Worm (Caenorhabditis elegans) whole organism, midembryonic: ENCODE measurements around the gene ptr-1.

Source experiments
- T22C8.4 ChIP-seq: fragments of 200-800 bp; sonication (Bioruptor generic); IDR thresholded peaks from 2 replicates; pipeline ENCODE4 v1.3.6; 2022; ENCODE audit warnings: missing genetic modification characterization, missing compliant biosample characterization
- cog-1 ChIP-seq: sonication (generic microtip); optimal IDR thresholded peaks from 2 replicates; lab custom pipeline; 2016; ENCODE audit warnings: missing genetic modification characterization, missing compliant biosample characterization
- flt-1 ChIP-seq: fragments of 200-800 bp; sonication (Bioruptor generic); IDR thresholded peaks from 2 replicates; pipeline ENCODE4 v1.3.6; 2022; ENCODE audit warnings: missing genetic modification characterization, missing compliant biosample characterization
- klf-2 ChIP-seq: fragments of 200-800 bp; sonication (Bioruptor generic); conservative IDR thresholded peaks from 2 replicates; pipeline ENCODE4 v1.3.6; 2022; ENCODE audit warnings: missing genetic modification reagents, missing genetic modification characterization, missing compliant biosample characterization
- med-1 ChIP-seq: sonication (generic microtip); optimal IDR thresholded peaks from 2 replicates; lab custom pipeline; 2017; ENCODE audit warnings: missing genetic modification characterization, mild to moderate bottlenecking, missing compliant biosample characterization, antibody characterized with exemption, missing genetic modification reagents; ENCODE audit not compliant: insufficient read depth
- ref-1 ChIP-seq: fragments of 200-800 bp; sonication (Bioruptor generic); conservative IDR thresholded peaks from 2 replicates; pipeline ENCODE4 v1.3.6; 2022; ENCODE audit warnings: missing genetic modification reagents, missing genetic modification characterization, missing compliant biosample characterization
- tab-1 ChIP-seq: fragments of 200-800 bp; sonication (Bioruptor generic); IDR thresholded peaks from 2 replicates; pipeline ENCODE4 v1.3.6; 2022; ENCODE audit warnings: missing genetic modification characterization, missing compliant biosample characterization
- ztf-23 ChIP-seq: fragments of 200-800 bp; sonication (Bioruptor generic); IDR thresholded peaks from 2 replicates; pipeline ENCODE4 v1.3.6; 2022; ENCODE audit warnings: missing genetic modification reagents, missing genetic modification characterization, missing compliant biosample characterization
- ztf-29 ChIP-seq: fragments of 200-800 bp; sonication (Bioruptor generic); IDR thresholded peaks from 2 replicates; pipeline ENCODE4 v1.3.6; 2022; ENCODE audit warnings: missing genetic modification reagents, missing genetic modification characterization, missing compliant biosample characterization

ptr-1 gene

ce11 chrV:9191406-9191805 lies 9.9 kb upstream of the ptr-1 start, which contains the start of gene sphr-1:
Gene sphr-1 (plus strand): TSS chrV:9191610.
- TF ChIP-seq med-1 (GFP tag; lab: Kevin White, UChicago) (no peak), flt-1 (GFP tag; lab: Robert Waterston, UW) (no peak)

- TF ChIP-seq ztf-29 (GFP tag; lab: Robert Waterston, UW) (no peak), ref-1 (GFP tag; lab: Robert Waterston, UW) (no peak), tab-1 (GFP tag; lab: Robert Waterston, UW) (no peak), cog-1 (tag; lab: Kevin White, UChicago) (no peak), klf-2 (GFP tag; lab: Robert Waterston, UW) (no peak), flt-1 (GFP tag; lab: Robert Waterston, UW) (no peak), med-1 (GFP tag; lab: Kevin White, UChicago) (no peak)
These were observed 4.5 kb upstream of the ptr-1 start for ce11 chrV:9186028-9186427.

- TF ChIP-seq ztf-23 (no peak), ref-1 (GFP tag; lab: Robert Waterston, UW) (no peak), klf-2 (GFP tag; lab: Robert Waterston, UW) (no peak), flt-1 (GFP tag; lab: Robert Waterston, UW) (no peak), ztf-29 (GFP tag; lab: Robert Waterston, UW) (no peak), tab-1 (GFP tag; lab: Robert Waterston, UW) (no peak), med-1 (GFP tag; lab: Kevin White, UChicago) (no peak), cog-1 (tag; lab: Kevin White, UChicago) (no peak), T22C8.4 (no peak)
These were observed 2.4 kb upstream of the ptr-1 start for ce11 chrV:9183718-9184441.

ce11 chrV:9175218-9175837 lies 6.2 kb downstream of the ptr-1 start, which contains the start of gene spas-1:
Gene spas-1 (plus strand): TSS chrV:9175789.
- no peak for TF ChIP-seq klf-2 (GFP tag; lab: Robert Waterston, UW)
- peak; percentile 72; the same call in 1 of the 2 replicates for TF ChIP-seq ztf-23
- TF ChIP-seq ref-1 (GFP tag; lab: Robert Waterston, UW): no peak
- TF ChIP-seq cog-1 (tag; lab: Kevin White, UChicago): peak; percentile 68
- TF ChIP-seq ztf-29 (GFP tag; lab: Robert Waterston, UW): no peak
- peak; percentile 78 for TF ChIP-seq tab-1 (GFP tag; lab: Robert Waterston, UW)
- peak; percentile 78 for TF ChIP-seq T22C8.4
- peak; percentile 6 for TF ChIP-seq med-1 (GFP tag; lab: Kevin White, UChicago)
- no peak; the same call in 1 of the 2 replicates for TF ChIP-seq flt-1 (GFP tag; lab: Robert Waterston, UW)

- TF ChIP-seq T22C8.4 (no peak), ztf-29 (GFP tag; lab: Robert Waterston, UW) (no peak), ref-1 (GFP tag; lab: Robert Waterston, UW) (no peak), klf-2 (GFP tag; lab: Robert Waterston, UW) (no peak), ztf-23 (no peak), tab-1 (GFP tag; lab: Robert Waterston, UW) (no peak), med-1 (GFP tag; lab: Kevin White, UChicago) (no peak), flt-1 (GFP tag; lab: Robert Waterston, UW) (no peak), cog-1 (tag; lab: Kevin White, UChicago) (no peak)
These were observed 7.7 kb downstream of the ptr-1 start, which contains the start of gene pqn-16 for ce11 chrV:9173789-9174188. Gene pqn-16 (plus strand): TSS chrV:9174089.

ce11 chrV:9172989-9173388 lies 8.5 kb downstream of the ptr-1 start, which contains the start of gene gad-3:
Gene gad-3 (minus strand): TSS chrV:9173005.
- TF ChIP-seq T22C8.4: no peak
- TF ChIP-seq klf-2 (GFP tag; lab: Robert Waterston, UW): no peak
- no peak for TF ChIP-seq ref-1 (GFP tag; lab: Robert Waterston, UW)
- TF ChIP-seq tab-1 (GFP tag; lab: Robert Waterston, UW): no peak
- TF ChIP-seq cog-1 (tag; lab: Kevin White, UChicago): no peak
- TF ChIP-seq flt-1 (GFP tag; lab: Robert Waterston, UW): no peak
- no peak for TF ChIP-seq ztf-23
- no peak for TF ChIP-seq ztf-29 (GFP tag; lab: Robert Waterston, UW)
- TF ChIP-seq med-1 (GFP tag; lab: Kevin White, UChicago): no peak

ce11 chrV:9168089-9168488 lies 13.4 kb downstream of the ptr-1 start, which contains the start of gene B0222.11:
Gene B0222.11 (minus strand): TSS chrV:9168189.
- TF ChIP-seq ztf-29 (GFP tag; lab: Robert Waterston, UW): no peak
- no peak for TF ChIP-seq ztf-23
- TF ChIP-seq flt-1 (GFP tag; lab: Robert Waterston, UW): no peak
- TF ChIP-seq med-1 (GFP tag; lab: Kevin White, UChicago): no peak

- no peak for TF ChIP-seq ztf-29 (GFP tag; lab: Robert Waterston, UW)
- TF ChIP-seq T22C8.4: no peak
- TF ChIP-seq klf-2 (GFP tag; lab: Robert Waterston, UW): no peak
- TF ChIP-seq cog-1 (tag; lab: Kevin White, UChicago): no peak
- no peak for TF ChIP-seq med-1 (GFP tag; lab: Kevin White, UChicago)
- TF ChIP-seq tab-1 (GFP tag; lab: Robert Waterston, UW): no peak
- TF ChIP-seq flt-1 (GFP tag; lab: Robert Waterston, UW): no peak
- no peak for TF ChIP-seq ref-1 (GFP tag; lab: Robert Waterston, UW)
- TF ChIP-seq ztf-23: no peak
These were observed 15.2 kb downstream of the ptr-1 start for ce11 chrV:9166306-9166705.
